Worm (Caenorhabditis elegans) whole organism, L4 larva: ENCODE results near the gene fipr-6.

Experiments used
- F37D6.2 ChIP-seq: sonication (generic microtip); optimal IDR thresholded peaks from 2 replicates; lab custom pipeline; 2016; ENCODE audit warnings: mild to moderate bottlenecking, missing genetic modification characterization, missing compliant biosample characterization
- F49E8.2 ChIP-seq: sonication (generic microtip); optimal IDR thresholded peaks from 2 replicates; lab custom pipeline; 2016; ENCODE audit warnings: missing compliant biosample characterization, mild to moderate bottlenecking, missing genetic modification characterization, borderline replicate concordance
- ZK337.2 ChIP-seq: fragments of 200-800 bp; sonication (Bioruptor generic); IDR thresholded peaks from 2 replicates; pipeline ENCODE4 v1.3.6; 2022; ENCODE audit warnings: missing genetic modification reagents, missing genetic modification characterization, missing compliant biosample characterization
- ZK546.5 ChIP-seq, 2 experiments: sonication (generic microtip); optimal IDR thresholded peaks; 2 replicates each; lab custom pipeline; 2017; ENCODE audit warnings: missing biosample characterization in 2 of 2, missing genetic modification characterization in 2 of 2
- aha-1 ChIP-seq: fragments of 150-350 bp; peaks from one replicate; lab custom pipeline; 2014; ENCODE audit warnings: missing biosample characterization, missing genetic modification characterization
- aly-2 ChIP-seq: sonication (generic microtip); optimal IDR thresholded peaks from 2 replicates; lab custom pipeline; 2018; ENCODE audit warnings: missing biosample characterization, missing genetic modification characterization
- ama-1 ChIP-seq: fragments of 150-350 bp; optimal IDR thresholded peaks from 2 replicates; lab custom pipeline; 2014; ENCODE audit warnings: inconsistent platforms, mixed read lengths
- attf-4 ChIP-seq: sonication (generic microtip); optimal IDR thresholded peaks from 3 replicates; lab custom pipeline; 2017; ENCODE audit warnings: missing biosample characterization, missing genetic modification characterization
- ceh-28 ChIP-seq: fragments of 150-350 bp; optimal IDR thresholded peaks from 2 replicates; lab custom pipeline; 2014; ENCODE audit warnings: missing biosample characterization, missing genetic modification reagents, missing genetic modification characterization
- ceh-44 ChIP-seq: fragments of 200-800 bp; sonication (Bioruptor generic); IDR thresholded peaks from 2 replicates; pipeline ENCODE4 v1.3.6; 2022; ENCODE audit warnings: missing genetic modification reagents, missing genetic modification characterization, missing compliant biosample characterization
- ceh-82 ChIP-seq: sonication (generic microtip); optimal IDR thresholded peaks from 2 replicates; lab custom pipeline; 2017; ENCODE audit warnings: missing biosample characterization, missing genetic modification characterization
- dpl-1 ChIP-seq: fragments of 150-350 bp; optimal IDR thresholded peaks from 2 replicates; lab custom pipeline; 2014; ENCODE audit warnings: missing biosample characterization, missing genetic modification reagents, missing genetic modification characterization
- fkh-10 ChIP-seq: fragments of 150-350 bp; optimal IDR thresholded peaks from 2 replicates; lab custom pipeline; 2014; ENCODE audit warnings: missing biosample characterization, missing genetic modification reagents, missing genetic modification characterization
- hif-1 ChIP-seq, 2 experiments: sonication (generic microtip); optimal IDR thresholded peaks; 2 replicates each; lab custom pipeline; 2016 to 2017; ENCODE audit warnings: missing compliant biosample characterization in 2 of 2, missing genetic modification characterization in 2 of 2, missing genetic modification reagents in 2 of 2, missing genotype in 2 of 2, mild to moderate bottlenecking in 1 of 2
- lin-1 ChIP-seq: fragments of 200-800 bp; sonication (Bioruptor generic); IDR thresholded peaks from 2 replicates; pipeline ENCODE4 v1.3.6; 2022; ENCODE audit warnings: missing genetic modification reagents, missing genetic modification characterization, missing compliant biosample characterization
- lin-29 ChIP-seq: fragments of 200-800 bp; sonication (Bioruptor generic); IDR thresholded peaks from 2 replicates; pipeline ENCODE4 v1.3.6; 2022; ENCODE audit warnings: missing genetic modification reagents, missing genetic modification characterization, missing compliant biosample characterization
- lin-38 ChIP-seq: fragments of 200-800 bp; sonication (Bioruptor generic); IDR thresholded peaks from 2 replicates; pipeline ENCODE4 v1.3.6; 2022; ENCODE audit warnings: missing genetic modification reagents, missing genetic modification characterization, missing compliant biosample characterization
- lir-3 ChIP-seq: sonication (generic microtip); optimal IDR thresholded peaks from 2 replicates; lab custom pipeline; 2016; ENCODE audit warnings: mild to moderate bottlenecking, missing genetic modification characterization, missing compliant biosample characterization
- mes-2 ChIP-seq: sonication (generic microtip); optimal IDR thresholded peaks from 2 replicates; lab custom pipeline; 2016; ENCODE audit warnings: missing genotype, mild to moderate bottlenecking, missing genetic modification characterization, missing compliant biosample characterization; ENCODE audit not compliant: poor library complexity, severe bottlenecking
- mxl-2 ChIP-seq: fragments of 200-800 bp; sonication (Bioruptor generic); conservative IDR thresholded peaks from 2 replicates; pipeline ENCODE4 v1.3.6; 2022; ENCODE audit warnings: missing genetic modification reagents, missing genetic modification characterization, missing compliant biosample characterization
- mxl-3 ChIP-seq: fragments of 200-800 bp; sonication (Bioruptor generic); optimal IDR thresholded peaks from 2 replicates; lab custom pipeline; 2018; ENCODE audit warnings: mild to moderate bottlenecking, missing genetic modification characterization, missing compliant biosample characterization
- nhr-11 ChIP-seq: fragments of 150-350 bp; optimal IDR thresholded peaks from 2 replicates; lab custom pipeline; 2014; ENCODE audit warnings: missing biosample characterization, missing genetic modification characterization
- nhr-28 ChIP-seq: fragments of 150-350 bp; optimal IDR thresholded peaks from 2 replicates; lab custom pipeline; 2014; ENCODE audit warnings: missing biosample characterization, missing genetic modification characterization
- nhr-6 ChIP-seq: fragments of 150-350 bp; optimal IDR thresholded peaks from 2 replicates; lab custom pipeline; 2014; ENCODE audit warnings: missing biosample characterization, missing genetic modification characterization
- nhr-77 ChIP-seq: fragments of 150-350 bp; optimal IDR thresholded peaks from 2 replicates; lab custom pipeline; 2014; ENCODE audit warnings: missing biosample characterization, missing genetic modification characterization
- pha-4 ChIP-seq, 2 experiments: fragments of 150-350 bp in 1 of 2; fragments of 200-800 bp in 1 of 2; sonication (Bioruptor generic) in 1 of 2; IDR thresholded peaks in 1 of 2; optimal IDR thresholded peaks in 1 of 2; 2 replicates each; pipeline versions ENCODE4 v1.3.6 to Lab custom; 2014 to 2022; ENCODE audit warnings: missing genetic modification characterization in 2 of 2, missing genetic modification reagents in 2 of 2, missing biosample characterization in 1 of 2, missing compliant biosample characterization in 1 of 2
- pqm-1 ChIP-seq: sonication (generic microtip); optimal IDR thresholded peaks from 2 replicates; lab custom pipeline; 2017; ENCODE audit warnings: missing biosample characterization, missing genetic modification characterization
- sdz-12 ChIP-seq: fragments of 200-800 bp; sonication (Bioruptor generic); optimal IDR thresholded peaks from 2 replicates; lab custom pipeline; 2018; ENCODE audit warnings: mild to moderate bottlenecking, missing genetic modification characterization, missing compliant biosample characterization
- zip-2 ChIP-seq: fragments of 150-350 bp; optimal IDR thresholded peaks from 2 replicates; lab custom pipeline; 2014; ENCODE audit warnings: missing biosample characterization, missing genetic modification characterization

fipr-6 gene

ce11 chrV:10225610-10226009 lies 5.4 kb upstream of the fipr-6 start, which contains the start of gene daf-36:
Gene daf-36, minus strand, starts transcription at chrV:10225710.
- TF ChIP-seq nhr-28, result peak; percentile 39
- TF ChIP-seq ceh-44, result no peak

- TF ChIP-seq pha-4 (GFP tag; IDR thresholded peaks at IDR 0.05; lab: Robert Waterston, UW), result no peak
- no peak for TF ChIP-seq pha-4 (tag; optimal IDR thresholded peaks at IDR 0.05; lab: Kevin White, UChicago)
- no peak for TF ChIP-seq pqm-1 (tag; lab: Kevin White, UChicago)
- no peak for TF ChIP-seq nhr-77 (tag; lab: Kevin White, UChicago)
- no peak for TF ChIP-seq lin-38 (GFP tag; lab: Robert Waterston, UW)
- TF ChIP-seq lin-29 (GFP tag; lab: Robert Waterston, UW), result no peak
- TF ChIP-seq nhr-28, result no peak
- TF ChIP-seq dpl-1 (GFP tag; lab: Kevin White, UChicago), result no peak
- TF ChIP-seq ceh-82 (tag; lab: Kevin White, UChicago), result no peak
- TF ChIP-seq mes-2, result no peak
- TF ChIP-seq attf-4, result no peak
- no peak for TF ChIP-seq ZK546.5 (tag; optimal IDR thresholded peaks at IDR 0.05; lab: Kevin White, UChicago)
- TF ChIP-seq ZK337.2, result no peak
- no peak for TF ChIP-seq hif-1 (tag; optimal IDR thresholded peaks at IDR 0.05; lab: Kevin White, UChicago)
These were observed 3.7 kb upstream of the fipr-6 start, which contains the start of gene ttr-19 for ce11 chrV:10227333-10227732. Gene ttr-19, minus strand, starts transcription at chrV:10227433.

- TF ChIP-seq sdz-12 (no peak), attf-4 (no peak)
These were observed 2.7 kb upstream of the fipr-6 start, which contains the start of gene fipr-4 for ce11 chrV:10228360-10228759. Gene fipr-4, minus strand, starts transcription at chrV:10228460.

- no peak for TF ChIP-seq lin-1 (GFP tag; lab: Robert Waterston, UW)
- TF ChIP-seq nhr-11 (tag; lab: Kevin White, UChicago), result no peak
- TF ChIP-seq mxl-2 (GFP tag; lab: Robert Waterston, UW), result no peak
- TF ChIP-seq lir-3 (tag; lab: Kevin White, UChicago), result no peak
- no peak for TF ChIP-seq fkh-10
- TF ChIP-seq ceh-44, result no peak
- TF ChIP-seq, all 104 proteins: peak for 0
These were observed 1.7 kb upstream of the fipr-6 start, which contains the start of the genes pyt-1 and fipr-7 for ce11 chrV:10229222-10229879. Gene pyt-1, minus strand, starts transcription at chrV:10229322. Gene fipr-7, plus strand, starts transcription at chrV:10229829.

- TF ChIP-seq mxl-3 (no peak), ama-1 (lab: Kevin White, UChicago) (no peak), nhr-28 (no peak), nhr-6 (tag; lab: Kevin White, UChicago) (no peak), zip-2 (tag; lab: Kevin White, UChicago) (no peak), ceh-28 (no peak), F49E8.2 (tag; lab: Kevin White, UChicago) (no peak)
These were observed 2.3 kb downstream of the fipr-6 start, which contains the start of gene str-182 for ce11 chrV:10233330-10233729. Gene str-182, minus strand, starts transcription at chrV:10233430.

ce11 chrV:10237171-10237570 lies 6.1 kb downstream of the fipr-6 start:
- TF ChIP-seq lir-3 (tag; lab: Kevin White, UChicago) (no peak), aly-2 (tag; lab: Kevin White, UChicago) (no peak), F37D6.2 (tag; lab: Kevin White, UChicago) (no peak), aha-1 (peak; percentile 96)
